Worm (Caenorhabditis elegans): Measurements from ENCODE around the gene Y105C5A.10.
"Not testable (repeated sequence)": the region's sequence is repeated elsewhere in the genome, so short reads cannot be mapped to it uniquely, and the experiment has no call there.

Gene Y105C5A.10

ce11 chrIV:15635462-15635861, at the start of gene Y105C5A.10:
Y105C5A.10 (plus strand) TSS chrIV:15635762.
- not testable (repeated sequence) for TF ChIP-seq ceh-30 (tag; optimal IDR thresholded peaks at IDR 0.05); F13H6.1 (tag; optimal IDR thresholded peaks at IDR 0.05); dmd-4 (tag; optimal IDR thresholded peaks at IDR 0.05; ENCODE audit: borderline replicate concordance)

- TF ChIP-seq tbx-7 (tag; optimal IDR thresholded peaks at IDR 0.05), result no peak
- no peak for TF ChIP-seq K02D7.2 (tag; optimal IDR thresholded peaks at IDR 0.05)
- no peak for TF ChIP-seq C08G9.2 (tag; optimal IDR thresholded peaks at IDR 0.05)
- no peak for TF ChIP-seq madf-2 (tag; optimal IDR thresholded peaks at IDR 0.05)
- TF ChIP-seq gmeb-2 (tag; optimal IDR thresholded peaks at IDR 0.05), result no peak
- TF ChIP-seq dmd-4 (tag; optimal IDR thresholded peaks at IDR 0.05; ENCODE audit: borderline replicate concordance), result no peak
- TF ChIP-seq pha-2 (tag; optimal IDR thresholded peaks at IDR 0.05), result no peak
- TF ChIP-seq ceh-24 (tag; optimal IDR thresholded peaks at IDR 0.05), result no peak
- no peak for TF ChIP-seq hlh-8 (tag; optimal IDR thresholded peaks at IDR 0.05)
- TF ChIP-seq fkh-10 (GFP tag; optimal IDR thresholded peaks at IDR 0.05), result no peak
- TF ChIP-seq unc-86 (tag; optimal IDR thresholded peaks at IDR 0.05), result no peak
- TF ChIP-seq unc-3 (GFP tag; conservative IDR thresholded peaks at IDR 0.05), result no peak
- no peak for TF ChIP-seq unc-3 (tag; optimal IDR thresholded peaks at IDR 0.05)
- no peak for TF ChIP-seq ceh-18 (tag; optimal IDR thresholded peaks at IDR 0.05)
- TF ChIP-seq ceh-45 (GFP tag; IDR thresholded peaks at IDR 0.05), result no peak
- TF ChIP-seq pag-3 (tag; optimal IDR thresholded peaks at IDR 0.05; ENCODE audit: borderline replicate concordance), result no peak
- TF ChIP-seq dve-1 (tag; optimal IDR thresholded peaks at IDR 0.05), result no peak
- no peak for TF ChIP-seq hlh-13 (GFP tag; optimal IDR thresholded peaks at IDR 0.05)
- no peak for TF ChIP-seq sox-4 (tag; optimal IDR thresholded peaks at IDR 0.05)
- no peak for TF ChIP-seq F13H6.1 (tag; optimal IDR thresholded peaks at IDR 0.05)
- no peak for TF ChIP-seq ttx-3 (tag; optimal IDR thresholded peaks at IDR 0.05)
These were observed 46.7 kb upstream of the Y105C5A.10 start for ce11 chrIV:15588879-15589278.

- TF ChIP-seq elt-2 (tag; optimal IDR thresholded peaks at IDR 0.05), result peak; percentile 34
These were observed 45.2 kb upstream of the Y105C5A.10 start, which contains the start of gene abu-5 for ce11 chrIV:15590397-15590796. abu-5 (plus strand) TSS chrIV:15590697.

- TF ChIP-seq pax-1 (tag; optimal IDR thresholded peaks at IDR 0.05) (no peak), rnt-1 (tag; optimal IDR thresholded peaks at IDR 0.05) (no peak)
These were observed 43.6 kb upstream of the Y105C5A.10 start for ce11 chrIV:15591975-15592374.

ce11 chrIV:15593078-15593477, 42.5 kb upstream of the Y105C5A.10 start:
- TF ChIP-seq mec-3 (tag; optimal IDR thresholded peaks at IDR 0.05; ENCODE audit: borderline replicate concordance) (no peak), ztf-16 (tag; optimal IDR thresholded peaks at IDR 0.05) (no peak), elt-2 (tag; optimal IDR thresholded peaks at IDR 0.05) (peak; percentile 70), sdc-2 (tag; optimal IDR thresholded peaks at IDR 0.05) (no peak), lin-11 (tag; optimal IDR thresholded peaks at IDR 0.05) (no peak), gmeb-2 (tag; optimal IDR thresholded peaks at IDR 0.05) (no peak), unc-55 (GFP tag; optimal IDR thresholded peaks at IDR 0.05) (no peak), hlh-6 (tag; optimal IDR thresholded peaks at IDR 0.05) (no peak)

- TF ChIP-seq che-1 (tag; optimal IDR thresholded peaks at IDR 0.05); pax-1 (tag; optimal IDR thresholded peaks at IDR 0.05); dmd-4 (tag; optimal IDR thresholded peaks at IDR 0.05; ENCODE audit: borderline replicate concordance): not testable (repeated sequence)
These were observed 40.5 kb upstream of the Y105C5A.10 start, which contains the start of the genes pqn-78 and pqn-79 for ce11 chrIV:15594935-15595620. pqn-78 (minus strand) TSS chrIV:15595035. pqn-79 (plus strand) TSS chrIV:15595570.
